Worm (Caenorhabditis elegans) whole organism, late embryonic: ENCODE results near the gene C37H5.13.

Experiments
- ahr-1 ChIP-seq: sonication (generic microtip); optimal IDR thresholded peaks from 2 replicates; lab custom pipeline; 2016; ENCODE audit warnings: missing genetic modification characterization, missing compliant biosample characterization
- ceh-19 ChIP-seq: fragments of 200-800 bp; sonication (Bioruptor generic); optimal IDR thresholded peaks from 2 replicates; lab custom pipeline; 2018; ENCODE audit warnings: mild to moderate bottlenecking, missing genetic modification characterization, missing compliant biosample characterization
- che-1 ChIP-seq: sonication (generic microtip); optimal IDR thresholded peaks from 2 replicates; lab custom pipeline; 2016; ENCODE audit warnings: mild to moderate bottlenecking, missing genetic modification characterization, missing compliant biosample characterization
- fkh-10 ChIP-seq: fragments of 150-350 bp; optimal IDR thresholded peaks from 2 replicates; lab custom pipeline; 2014; ENCODE audit warnings: missing biosample characterization, missing genetic modification reagents, missing genetic modification characterization
- nhr-11 ChIP-seq: fragments of 150-350 bp; optimal IDR thresholded peaks from 2 replicates; lab custom pipeline; 2014; ENCODE audit warnings: missing biosample characterization, missing genetic modification characterization
- pag-3 ChIP-seq: sonication (generic microtip); optimal IDR thresholded peaks from 2 replicates; lab custom pipeline; 2016; ENCODE audit warnings: missing compliant biosample characterization, missing genetic modification characterization, borderline replicate concordance
- pqm-1 ChIP-seq: sonication (generic microtip); optimal IDR thresholded peaks from 2 replicates; lab custom pipeline; 2016; ENCODE audit warnings: missing genetic modification characterization, missing compliant biosample characterization
- ref-2 ChIP-seq: sonication (generic microtip); optimal IDR thresholded peaks from 2 replicates; lab custom pipeline; 2016; ENCODE audit warnings: missing genetic modification characterization, missing compliant biosample characterization
- rnt-1 ChIP-seq: sonication (generic microtip); optimal IDR thresholded peaks from 2 replicates; lab custom pipeline; 2016; ENCODE audit warnings: missing genetic modification characterization, missing compliant biosample characterization
- syd-9 ChIP-seq: sonication (generic microtip); optimal IDR thresholded peaks from 2 replicates; lab custom pipeline; 2016; ENCODE audit warnings: mild to moderate bottlenecking, missing genetic modification characterization, moderate library complexity, missing compliant biosample characterization
- ttx-3 ChIP-seq: sonication (generic microtip); optimal IDR thresholded peaks from 2 replicates; lab custom pipeline; 2016; ENCODE audit warnings: missing genetic modification reagents, missing genetic modification characterization, missing compliant biosample characterization
- unc-86 ChIP-seq: sonication (generic microtip); optimal IDR thresholded peaks from 2 replicates; lab custom pipeline; 2016; ENCODE audit warnings: missing genetic modification characterization, missing compliant biosample characterization

ce11 chrV:4903696-4904095, 40.9 kb upstream of the C37H5.13 start, which contains the start of gene ugt-8:
- TF ChIP-seq ceh-19 (GFP tag; lab: Kevin White, UChicago) (no peak), rnt-1 (tag; lab: Kevin White, UChicago) (no peak), ref-2 (tag; lab: Kevin White, UChicago) (no peak), ahr-1 (tag; lab: Kevin White, UChicago) (no peak), unc-86 (no peak), pag-3 (tag; lab: Kevin White, UChicago) (no peak), che-1 (tag; lab: Kevin White, UChicago) (no peak), syd-9 (tag; lab: Kevin White, UChicago) (no peak), nhr-11 (no peak), pqm-1 (tag; lab: Kevin White, UChicago) (no peak), fkh-10 (GFP tag; lab: Kevin White, UChicago) (no peak), ttx-3 (tag; lab: Kevin White, UChicago) (no peak)
